Fruit fly (Drosophila melanogaster): ENCODE measurements around the gene Surf6.

DNA sequence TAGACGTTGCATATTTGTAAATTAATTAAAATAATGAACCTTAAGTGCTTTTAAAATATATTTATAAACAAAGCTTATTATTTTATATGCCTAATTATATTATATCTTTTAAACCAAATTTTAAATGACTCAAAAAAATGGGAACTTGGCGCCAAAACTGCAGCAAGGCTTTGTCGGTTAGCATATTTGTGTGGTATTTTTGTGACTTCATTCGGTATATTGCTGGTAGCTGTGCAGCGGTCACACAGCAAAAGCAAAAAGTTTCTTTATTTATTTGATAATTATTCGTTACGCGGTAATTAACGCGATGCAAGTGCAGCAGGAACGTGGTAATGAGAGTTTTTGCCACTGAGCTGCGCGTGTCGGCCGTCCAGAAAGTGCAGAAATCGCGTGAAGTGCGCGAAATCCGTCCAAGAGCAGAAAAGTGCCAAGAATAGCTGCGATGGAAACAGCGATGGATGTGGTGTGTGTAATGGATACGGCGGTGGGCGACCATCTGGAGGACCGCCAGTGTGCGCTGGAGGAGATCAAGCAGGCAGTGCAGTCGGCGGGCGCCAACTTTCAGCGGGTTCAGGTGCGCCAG lies 25.1 kb downstream of the Surf6 start, which contains the start of gene Ask1:
- TF ChIP-seq pros (GFP tag; optimal IDR thresholded peaks at IDR 0.05), result no peak
- no peak for TF ChIP-seq jigr1 (GFP tag; IDR thresholded peaks at IDR 0.05)
- no peak for TF ChIP-seq dpn (GFP tag; optimal IDR thresholded peaks at IDR 0.05)
- TF ChIP-seq Sin3A (optimal IDR thresholded peaks at IDR 0.05), result no peak
- TF ChIP-seq sens-2 (GFP tag; IDR thresholded peaks at IDR 0.05), result no peak
- no peak for TF ChIP-seq nerfin-2 (GFP tag; IDR thresholded peaks at IDR 0.05; ENCODE audit: partially characterized antibody)
- no peak for TF ChIP-seq D19B (GFP tag; optimal IDR thresholded peaks at IDR 0.05)
